Worm (Caenorhabditis elegans): ENCODE measurements around the gene C04E12.4.

ce11 chrV:3342504-3342903, 20.1 kb upstream of the C04E12.4 start, which contains the start of gene C17B7.3:
- TF ChIP-seq ama-1 (optimal IDR thresholded peaks at IDR 0.05) (no peak), aly-1 (tag; optimal IDR thresholded peaks at IDR 0.05) (no peak), hnd-1 (tag; optimal IDR thresholded peaks at IDR 0.05) (no peak), hmg-4 (GFP tag; optimal IDR thresholded peaks at IDR 0.05) (no peak), sea-1 (GFP tag; conservative IDR thresholded peaks at IDR 0.05) (no peak), B0310.2 (tag; optimal IDR thresholded peaks at IDR 0.05) (no peak), tbx-11 (GFP tag; IDR thresholded peaks at IDR 0.05) (no peak), ets-7 (tag; optimal IDR thresholded peaks at IDR 0.05) (no peak)
